Fruit fly (Drosophila melanogaster) whole organism, embryonic: ENCODE measurements around the gene fwd.

ENCODE experiments used
- Atf3 ChIP-seq: fragments of 200-800 bp; sonication (Bioruptor generic); optimal IDR thresholded peaks from 3 replicates; lab custom pipeline; 2016; ENCODE audit warnings: missing biosample characterization, missing genetic modification characterization
- CG11398 ChIP-seq: fragments of 200-800 bp; sonication (Bioruptor generic); optimal IDR thresholded peaks from 2 replicates; lab custom pipeline; 2016; ENCODE audit warnings: missing biosample characterization, missing genetic modification characterization
- CG12155 ChIP-seq: fragments of 200-800 bp; sonication (Bioruptor generic); optimal IDR thresholded peaks from 3 replicates; lab custom pipeline; 2016; ENCODE audit warnings: missing biosample characterization, missing genetic modification characterization
- CG14050 ChIP-seq: fragments of 200-800 bp; sonication (Bioruptor generic); IDR thresholded peaks from 3 replicates; pipeline ENCODE4 v1.3.6; 2022; ENCODE audit warnings: missing biosample characterization, missing genetic modification characterization
- CG15696 ChIP-seq: fragments of 200-800 bp; sonication (Bioruptor generic); optimal IDR thresholded peaks from 2 replicates; lab custom pipeline; 2019; ENCODE audit warnings: missing biosample characterization, mild to moderate bottlenecking, missing genetic modification characterization, moderate library complexity
- CG17186 ChIP-seq: fragments of 200-800 bp; sonication (Bioruptor generic); optimal IDR thresholded peaks from 3 replicates; lab custom pipeline; 2017; ENCODE audit warnings: missing biosample characterization, missing genetic modification reagents, missing genetic modification characterization
- CG17385 ChIP-seq: fragments of 200-800 bp; sonication (Bioruptor generic); optimal IDR thresholded peaks from 3 replicates; lab custom pipeline; 2018; ENCODE audit warnings: missing biosample characterization, mild to moderate bottlenecking, missing genetic modification characterization
- CG18476 ChIP-seq: fragments of 200-800 bp; sonication (Bioruptor generic); optimal IDR thresholded peaks from 2 replicates; lab custom pipeline; 2016; ENCODE audit warnings: missing biosample characterization, mild to moderate bottlenecking, missing genetic modification characterization
- CG2199 ChIP-seq: fragments of 200-800 bp; sonication (Bioruptor generic); IDR thresholded peaks from 3 replicates; pipeline ENCODE4 v1.3.6; 2022; ENCODE audit warnings: missing biosample characterization, missing genetic modification characterization
- CG2202 ChIP-seq: fragments of 200-800 bp; sonication (Bioruptor generic); optimal IDR thresholded peaks from 2 replicates; lab custom pipeline; 2018; ENCODE audit warnings: missing biosample characterization, mild to moderate bottlenecking, missing genetic modification characterization
- CG2712 ChIP-seq: fragments of 200-800 bp; optimal IDR thresholded peaks from 3 replicates; lab custom pipeline; 2019; ENCODE audit warnings: missing biosample characterization, mild to moderate bottlenecking, missing genetic modification characterization, moderate library complexity
- CG31365 ChIP-seq: fragments of 200-800 bp; sonication (Bioruptor generic); optimal IDR thresholded peaks from 2 replicates; lab custom pipeline; 2018; ENCODE audit warnings: missing biosample characterization, mild to moderate bottlenecking, missing genetic modification characterization
- CG31441 ChIP-seq: fragments of 200-800 bp; sonication (Bioruptor generic); IDR thresholded peaks from 2 replicates; pipeline ENCODE4 v1.3.6; 2022; ENCODE audit warnings: missing biosample characterization, missing genetic modification characterization
- CG32767 ChIP-seq: fragments of 200-800 bp; sonication (Bioruptor generic); IDR thresholded peaks from 2 replicates; pipeline ENCODE4 v1.3.6; 2022; ENCODE audit warnings: missing biosample characterization, missing genetic modification characterization
- CG32772 ChIP-seq: fragments of 200-800 bp; sonication (Bioruptor generic); IDR thresholded peaks from 2 replicates; pipeline ENCODE4 v1.3.6; 2022; ENCODE audit warnings: missing biosample characterization, missing genetic modification characterization
- CG4617 ChIP-seq: fragments of 200-800 bp; sonication (Bioruptor generic); optimal IDR thresholded peaks from 3 replicates; lab custom pipeline; 2016; ENCODE audit warnings: missing biosample characterization, missing genetic modification characterization, borderline replicate concordance
- CG6791 ChIP-seq: fragments of 200-800 bp; sonication (Bioruptor generic); IDR thresholded peaks from 3 replicates; pipeline ENCODE4 v1.3.6; 2022; ENCODE audit warnings: missing biosample characterization, missing genetic modification characterization; ENCODE audit not compliant: partially characterized antibody
- CG7372 ChIP-seq: fragments of 200-800 bp; sonication (Bioruptor generic); IDR thresholded peaks from 2 replicates; pipeline ENCODE4 v1.3.6; 2022; ENCODE audit warnings: missing biosample characterization, missing genetic modification characterization
- CG8359 ChIP-seq: fragments of 200-800 bp; sonication (Bioruptor generic); optimal IDR thresholded peaks from 2 replicates; lab custom pipeline; 2017; ENCODE audit warnings: missing biosample characterization, mild to moderate bottlenecking, missing genetic modification characterization, borderline replicate concordance
- CG8388 ChIP-seq: fragments of 200-800 bp; sonication (Bioruptor generic); optimal IDR thresholded peaks from 2 replicates; lab custom pipeline; 2019; ENCODE audit warnings: missing biosample characterization, mild to moderate bottlenecking, missing genetic modification characterization, moderate library complexity
- CG8478 ChIP-seq: fragments of >200 bp; optimal IDR thresholded peaks from 2 replicates; lab custom pipeline; 2018
- CHES-1-like ChIP-seq: fragments of 200-800 bp; sonication (Bioruptor generic); optimal IDR thresholded peaks from 2 replicates; lab custom pipeline; 2016; ENCODE audit warnings: missing biosample characterization, missing genetic modification characterization
- CTCF ChIP-seq: fragments of 200-800 bp; sonication (Bioruptor generic); optimal IDR thresholded peaks from 2 replicates; lab custom pipeline; 2017; ENCODE audit warnings: missing biosample characterization, mild to moderate bottlenecking, missing genetic modification characterization, moderate library complexity
- Dp ChIP-seq: fragments of 200-800 bp; sonication (Bioruptor generic); optimal IDR thresholded peaks from 2 replicates; lab custom pipeline; 2018; ENCODE audit warnings: missing biosample characterization, mild to moderate bottlenecking, missing genetic modification characterization, moderate library complexity
- Ets65A ChIP-seq: fragments of 200-800 bp; sonication (Bioruptor generic); peaks from one replicate; lab custom pipeline; 2016; ENCODE audit warnings: missing biosample characterization, missing genetic modification characterization
- HLH3B ChIP-seq: fragments of 200-800 bp; sonication (Bioruptor generic); IDR thresholded peaks from 2 replicates; pipeline ENCODE4 v1.3.6; 2022; ENCODE audit warnings: missing biosample characterization, missing genetic modification characterization
- HLH4C ChIP-seq: fragments of 200-800 bp; sonication (Bioruptor generic); IDR thresholded peaks from 3 replicates; pipeline ENCODE4 v1.3.6; 2022; ENCODE audit warnings: missing biosample characterization, missing genetic modification characterization; ENCODE audit not compliant: partially characterized antibody
- Med ChIP-seq: fragments of 200-800 bp; sonication (Bioruptor generic); peaks from one replicate; lab custom pipeline; 2016; ENCODE audit warnings: missing biosample characterization, missing genetic modification characterization, mild to moderate bottlenecking, inconsistent platforms, moderate library complexity
- Side ChIP-seq: fragments of 200-800 bp; sonication (Bioruptor generic); optimal IDR thresholded peaks from 2 replicates; lab custom pipeline; 2016; ENCODE audit warnings: missing biosample characterization, missing genetic modification characterization
- Sox100B ChIP-seq: fragments of 200-800 bp; sonication (Bioruptor generic); optimal IDR thresholded peaks from 3 replicates; lab custom pipeline; 2018; ENCODE audit warnings: missing biosample characterization, mild to moderate bottlenecking, missing genetic modification characterization
- aop ChIP-seq: fragments of 200-800 bp; sonication (Bioruptor generic); IDR thresholded peaks from 2 replicates; pipeline ENCODE4 v1.3.6; 2022; ENCODE audit warnings: missing biosample characterization, missing genetic modification characterization
- btn ChIP-seq: fragments of 200-800 bp; sonication (Bioruptor generic); optimal IDR thresholded peaks from 2 replicates; lab custom pipeline; 2016; ENCODE audit warnings: missing biosample characterization, missing genetic modification characterization
- caup ChIP-seq: fragments of 200-800 bp; sonication (Bioruptor generic); optimal IDR thresholded peaks from 3 replicates; lab custom pipeline; 2017; ENCODE audit warnings: missing biosample characterization, mild to moderate bottlenecking, missing genetic modification characterization, moderate library complexity; ENCODE audit not compliant: severe bottlenecking
- da ChIP-seq: fragments of 200-800 bp; sonication (Bioruptor generic); optimal IDR thresholded peaks from 2 replicates; lab custom pipeline; 2016; ENCODE audit warnings: missing biosample characterization, missing genetic modification characterization
- dmrt11E ChIP-seq: fragments of 200-800 bp; sonication (Bioruptor generic); optimal IDR thresholded peaks from 3 replicates; lab custom pipeline; 2018; ENCODE audit warnings: missing biosample characterization, mild to moderate bottlenecking, missing genetic modification characterization, moderate library complexity
- dpn ChIP-seq, 2 experiments: fragments of 200-800 bp; sonication (Bioruptor generic); optimal IDR thresholded peaks; 3 replicates each; lab custom pipeline; 2016; ENCODE audit warnings: missing biosample characterization in 2 of 2, missing genetic modification characterization in 2 of 2
- ewg ChIP-seq: fragments of 200-800 bp; sonication (Bioruptor generic); optimal IDR thresholded peaks from 3 replicates; lab custom pipeline; 2017; ENCODE audit warnings: mild to moderate bottlenecking, missing biosample characterization, missing genetic modification reagents, missing genetic modification characterization
- fd102C ChIP-seq: fragments of 200-800 bp; sonication (Bioruptor generic); optimal IDR thresholded peaks from 2 replicates; lab custom pipeline; 2018; ENCODE audit warnings: missing biosample characterization, mild to moderate bottlenecking, missing genetic modification characterization, moderate library complexity
- fu2 ChIP-seq: fragments of 200-800 bp; sonication (Bioruptor generic); optimal IDR thresholded peaks from 2 replicates; lab custom pipeline; 2016; ENCODE audit warnings: missing biosample characterization, missing genetic modification characterization
- knrl ChIP-seq: fragments of 200-800 bp; sonication (Bioruptor generic); IDR thresholded peaks from 3 replicates; pipeline ENCODE4 v1.3.6; 2022; ENCODE audit warnings: missing biosample characterization, missing genetic modification characterization; ENCODE audit not compliant: partially characterized antibody
- maf-S ChIP-seq: fragments of 200-800 bp; sonication (Bioruptor generic); optimal IDR thresholded peaks from 2 replicates; lab custom pipeline; 2016; ENCODE audit warnings: missing biosample characterization, missing genetic modification characterization
- org-1 ChIP-seq: fragments of 200-800 bp; sonication (Bioruptor generic); optimal IDR thresholded peaks from 2 replicates; lab custom pipeline; 2017; ENCODE audit warnings: missing biosample characterization, missing genetic modification characterization
- pfk ChIP-seq: fragments of 200-800 bp; sonication (Bioruptor generic); optimal IDR thresholded peaks from 2 replicates; lab custom pipeline; 2018; ENCODE audit warnings: missing biosample characterization, mild to moderate bottlenecking, missing genetic modification characterization, moderate library complexity
- phol ChIP-seq: fragments of 200-800 bp; sonication (Bioruptor generic); optimal IDR thresholded peaks from 3 replicates; lab custom pipeline; 2018; ENCODE audit warnings: missing biosample characterization, mild to moderate bottlenecking, missing genetic modification characterization, moderate library complexity
- ranshi ChIP-seq: fragments of 200-800 bp; sonication (Bioruptor generic); IDR thresholded peaks from 2 replicates; pipeline ENCODE4 v1.3.6; 2022; ENCODE audit warnings: missing biosample characterization, missing genetic modification characterization
- sens-2 ChIP-seq: fragments of 200-800 bp; sonication (Bioruptor generic); IDR thresholded peaks from 2 replicates; pipeline ENCODE4 v1.3.6; 2022; ENCODE audit warnings: missing biosample characterization, missing genetic modification characterization
- sqz ChIP-seq: fragments of 200-800 bp; sonication (Bioruptor generic); optimal IDR thresholded peaks from 3 replicates; lab custom pipeline; 2018; ENCODE audit warnings: missing biosample characterization, mild to moderate bottlenecking, missing genetic modification characterization
- tap ChIP-seq: fragments of 200-800 bp; optimal IDR thresholded peaks from 3 replicates; lab custom pipeline; 2019; ENCODE audit warnings: missing biosample characterization, mild to moderate bottlenecking, missing genetic modification characterization, moderate library complexity
- tup ChIP-seq: fragments of 200-800 bp; sonication (Bioruptor generic); optimal IDR thresholded peaks from 2 replicates; lab custom pipeline; 2016; ENCODE audit warnings: missing biosample characterization, mild to moderate bottlenecking, missing genetic modification characterization, moderate library complexity
- twi ChIP-seq: fragments of 200-800 bp; optimal IDR thresholded peaks from 2 replicates; lab custom pipeline; 2019; ENCODE audit warnings: missing biosample characterization, mild to moderate bottlenecking, missing genetic modification characterization, moderate library complexity

fwd gene

dm6 chr3L:276736-277487, 42.8 kb downstream of the fwd start, which contains the start of gene RhoGEF3 (continued):
- TF ChIP-seq CG31365 (tag; lab: Kevin White, UChicago) (no peak), CG2202 (tag; lab: Kevin White, UChicago) (no peak), twi (peak; percentile 79), Sox100B (GFP tag; lab: Kevin White, UChicago) (no peak), Dp (GFP tag; lab: Kevin White, UChicago) (no peak), knrl (GFP tag; lab: Robert Waterston, UW) (no peak), CG2712 (tag; lab: Kevin White, UChicago) (no peak), Atf3 (GFP tag; lab: Kevin White, UChicago) (no peak), fd102C (GFP tag; lab: Kevin White, UChicago) (no peak), tup (GFP tag; lab: Kevin White, UChicago) (no peak), ranshi (GFP tag; lab: Robert Waterston, UW) (no peak), dmrt11E (no peak), caup (GFP tag; lab: Kevin White, UChicago) (no peak), CG14050 (GFP tag; lab: Robert Waterston, UW) (no peak), CG4617 (GFP tag; lab: Kevin White, UChicago) (no peak), aop (no peak), CG8478 (lab: Kevin White, UChicago) (no peak), CTCF (GFP tag; lab: Kevin White, UChicago) (no peak), CG17186 (GFP tag; lab: Kevin White, UChicago) (no peak), pfk (GFP tag; lab: Kevin White, UChicago) (no peak), CG8388 (no peak), maf-S (GFP tag; lab: Kevin White, UChicago) (no peak), CG17385 (no peak), da (GFP tag; lab: Kevin White, UChicago) (no peak), tap (tag; lab: Kevin White, UChicago) (no peak), CG2199 (0 out of 3 replicates have a peak, but pooled peaks have one; percentile 30), btn (GFP tag; lab: Kevin White, UChicago) (no peak), CG7372 (no peak), Ets65A (no peak), CG32772 (no peak), CG11398 (GFP tag; lab: Kevin White, UChicago) (no peak), CG8359 (no peak), dpn (GFP tag; optimal IDR thresholded peaks at IDR 0.05; lab: Kevin White, UChicago) (no peak), CG12155 (GFP tag; lab: Kevin White, UChicago) (no peak), sqz (GFP tag; lab: Kevin White, UChicago) (no peak), sens-2 (GFP tag; lab: Robert Waterston, UW) (no peak), ewg (GFP tag; lab: Kevin White, UChicago) (peak; percentile 91), CG32767 (no peak), phol (tag; lab: Kevin White, UChicago) (no peak), CG6791 (GFP tag; lab: Robert Waterston, UW) (no peak), CG18476 (GFP tag; lab: Kevin White, UChicago) (no peak), fu2 (no peak), org-1 (no peak), HLH3B (GFP tag; lab: Robert Waterston, UW) (no peak), CG15696 (tag; lab: Kevin White, UChicago) (no peak), CHES-1-like (GFP tag; lab: Kevin White, UChicago) (no peak), HLH4C (GFP tag; lab: Robert Waterston, UW) (no peak), Side (GFP tag; lab: Kevin White, UChicago) (no peak), Med (GFP tag; lab: Kevin White, UChicago) (peak; percentile 23), CG31441 (no peak)
